Worm (Caenorhabditis elegans): ENCODE results near the gene rpl-6.
A peak's percentile ranks its signal among the peaks of the same experiment; 100 is the strongest.

The rpl-6 gene

ce11 chrIII:7216924-7217521 lies 8.8 kb downstream of the rpl-6 start (continued):
- TF ChIP-seq vab-15 (tag; optimal IDR thresholded peaks at IDR 0.05): peak; percentile 25
- TF ChIP-seq aly-2 (tag; optimal IDR thresholded peaks at IDR 0.05): no peak
- TF ChIP-seq sup-37 (GFP tag; optimal IDR thresholded peaks at IDR 0.05): peak; percentile 46
- peak; percentile 71 for TF ChIP-seq ztf-4 (tag; optimal IDR thresholded peaks at IDR 0.05)
- peak; percentile 67 for TF ChIP-seq unc-98 (GFP tag; IDR thresholded peaks at IDR 0.05)
- peak; percentile 22 to 52 for TF ChIP-seq efl-1 (optimal IDR thresholded peaks at IDR 0.05)
- TF ChIP-seq efl-1 (GFP tag; optimal IDR thresholded peaks at IDR 0.05 in 1 of 2): peak; percentile 23 to 81
- peak; percentile 63 for TF ChIP-seq lin-39 (tag; optimal IDR thresholded peaks at IDR 0.05)
- TF ChIP-seq lin-13 (GFP tag; optimal IDR thresholded peaks at IDR 0.05): peak; percentile 40
- TF ChIP-seq mef-2 (tag; optimal IDR thresholded peaks at IDR 0.05): peak; percentile 54
- no peak for TF ChIP-seq egl-27 (tag; optimal IDR thresholded peaks at IDR 0.05)
- TF ChIP-seq dsc-1 (tag; optimal IDR thresholded peaks at IDR 0.05): peak; percentile 43
- TF ChIP-seq lin-14 (GFP tag; optimal IDR thresholded peaks at IDR 0.05): peak; percentile 90
- no peak for TF ChIP-seq pax-3 (tag; optimal IDR thresholded peaks at IDR 0.05)
- TF ChIP-seq nhr-47 (tag; optimal IDR thresholded peaks at IDR 0.05): peak; percentile 39
- peak; percentile 63 for TF ChIP-seq mep-1 (tag; optimal IDR thresholded peaks at IDR 0.05)
- TF ChIP-seq nhr-28 (tag; optimal IDR thresholded peaks at IDR 0.05): no peak
- TF ChIP-seq rnt-1 (tag; optimal IDR thresholded peaks at IDR 0.05): peak; percentile 88
- peak; percentile 53 for TF ChIP-seq swsn-7 (tag; optimal IDR thresholded peaks at IDR 0.05)
- TF ChIP-seq mdl-1 (tag; optimal IDR thresholded peaks at IDR 0.05): peak in 1 of 2 experiments; percentile 14
- peak; percentile 80 for TF ChIP-seq snu-23 (GFP tag; optimal IDR thresholded peaks at IDR 0.05)
- peak; percentile 74 for TF ChIP-seq blmp-1 (tag; optimal IDR thresholded peaks at IDR 0.05)
- TF ChIP-seq nhr-84 (tag; optimal IDR thresholded peaks at IDR 0.05): no peak
- TF ChIP-seq C16A3.4 (tag; optimal IDR thresholded peaks at IDR 0.05): peak; percentile 28

- no peak for TF ChIP-seq rnt-1 (tag; optimal IDR thresholded peaks at IDR 0.05)
- TF ChIP-seq nhr-71 (tag; optimal IDR thresholded peaks at IDR 0.05): peak; percentile 17
Observed at ce11 chrIII:7221103-7221502, 12.9 kb downstream of the rpl-6 start.

- TF ChIP-seq mep-1 (tag; optimal IDR thresholded peaks at IDR 0.05) (no peak), nhr-90 (tag; optimal IDR thresholded peaks at IDR 0.05; ENCODE audit: poor library complexity) (no peak), lir-3 (tag; optimal IDR thresholded peaks at IDR 0.05; ENCODE audit: poor library complexity) (no peak), sptf-1 (tag; optimal IDR thresholded peaks at IDR 0.05) (no peak), nhr-12 (tag; optimal IDR thresholded peaks at IDR 0.05) (no peak), unc-98 (GFP tag; IDR thresholded peaks at IDR 0.05) (no peak), lin-13 (GFP tag; optimal IDR thresholded peaks at IDR 0.05) (no peak), skn-1 (tag; optimal IDR thresholded peaks at IDR 0.05) (no peak), nhr-19 (GFP tag; conservative IDR thresholded peaks at IDR 0.05) (no peak), egl-27 (tag; optimal IDR thresholded peaks at IDR 0.05) (no peak), snu-23 (GFP tag; optimal IDR thresholded peaks at IDR 0.05) (no peak), unc-62 (GFP tag; optimal IDR thresholded peaks at IDR 0.05) (no peak)
Observed at ce11 chrIII:7223029-7223428, 14.8 kb downstream of the rpl-6 start, which contains the start of gene der-2. Gene der-2, minus strand, starts transcription at chrIII:7223129.

ce11 chrIII:7226607-7227006 lies 18.4 kb downstream of the rpl-6 start, which contains the start of gene hsp-75:
Gene hsp-75, minus strand, starts transcription at chrIII:7226707.
- no peak for TF ChIP-seq unc-98 (GFP tag; IDR thresholded peaks at IDR 0.05)
- TF ChIP-seq C04F5.9 (tag; optimal IDR thresholded peaks at IDR 0.05): no peak
- TF ChIP-seq nhr-47 (tag; optimal IDR thresholded peaks at IDR 0.05): no peak
- TF ChIP-seq unc-86 (tag; optimal IDR thresholded peaks at IDR 0.05): no peak

- TF ChIP-seq elt-3 (tag; optimal IDR thresholded peaks at IDR 0.05) (no peak), nhr-85 (tag) (peak; percentile 13)
Observed at ce11 chrIII:7229687-7230086, 21.4 kb downstream of the rpl-6 start, which contains the start of gene R151.8. Gene R151.8, minus strand, starts transcription at chrIII:7229787.

All from whole organism, L1 larva.